Worm (Caenorhabditis elegans) whole organism, mixed stage, embryonic: ENCODE data around the gene nhr-251.

Experiments
- bed-3 ChIP-seq: fragments of 200-800 bp; sonication (Bioruptor generic); optimal IDR thresholded peaks from 3 replicates; lab custom pipeline; 2018; ENCODE audit warnings: mild to moderate bottlenecking, missing genetic modification characterization, moderate library complexity, missing compliant biosample characterization
- blmp-1 ChIP-seq: fragments of 150-350 bp; optimal IDR thresholded peaks from 2 replicates; lab custom pipeline; 2014; ENCODE audit warnings: missing biosample characterization, missing genetic modification characterization
- ceh-39 ChIP-seq: fragments of 150-350 bp; optimal IDR thresholded peaks from 2 replicates; lab custom pipeline; 2014; ENCODE audit warnings: missing biosample characterization, missing genetic modification characterization
- ceh-83 ChIP-seq: fragments of 200-800 bp; sonication (Bioruptor generic); optimal IDR thresholded peaks from 2 replicates; lab custom pipeline; 2018; ENCODE audit warnings: mild to moderate bottlenecking, missing genetic modification characterization, missing compliant biosample characterization
- cnd-1 ChIP-seq: fragments of 200-800 bp; sonication (Bioruptor generic); optimal IDR thresholded peaks from 2 replicates; lab custom pipeline; 2018; ENCODE audit warnings: mild to moderate bottlenecking, missing genetic modification characterization, missing compliant biosample characterization
- drap-1 ChIP-seq: fragments of 200-800 bp; sonication (Bioruptor generic); optimal IDR thresholded peaks from 3 replicates; lab custom pipeline; 2018; ENCODE audit warnings: mild to moderate bottlenecking, missing genetic modification characterization, missing compliant biosample characterization
- elt-1 ChIP-seq: sonication (generic microtip); optimal IDR thresholded peaks from 2 replicates; lab custom pipeline; 2017; ENCODE audit warnings: missing genetic modification characterization, mild to moderate bottlenecking, missing compliant biosample characterization, antibody characterized with exemption, moderate library complexity, borderline replicate concordance; ENCODE audit not compliant: insufficient read depth
- elt-3 ChIP-seq: fragments of 150-350 bp; optimal IDR thresholded peaks from 2 replicates; lab custom pipeline; 2014; ENCODE audit warnings: missing biosample characterization, missing genetic modification characterization
- flh-1 ChIP-seq: fragments of 200-800 bp; sonication (Bioruptor generic); optimal IDR thresholded peaks from 2 replicates; lab custom pipeline; 2018; ENCODE audit warnings: mild to moderate bottlenecking, missing genetic modification characterization, moderate library complexity, missing compliant biosample characterization
- ham-2 ChIP-seq: fragments of 200-800 bp; sonication (Bioruptor generic); optimal IDR thresholded peaks from 2 replicates; lab custom pipeline; 2018; ENCODE audit warnings: mild to moderate bottlenecking, missing genetic modification characterization, missing compliant biosample characterization
- hlh-1 ChIP-seq: fragments of 150-350 bp; optimal IDR thresholded peaks from 2 replicates; lab custom pipeline; 2014; ENCODE audit warnings: missing biosample characterization, missing genetic modification reagents, missing genetic modification characterization
- mab-5 ChIP-seq: fragments of 150-350 bp; optimal IDR thresholded peaks from 2 replicates; lab custom pipeline; 2014; ENCODE audit warnings: missing biosample characterization, missing genetic modification characterization
- mep-1 ChIP-seq: fragments of 150-350 bp; optimal IDR thresholded peaks from 2 replicates; lab custom pipeline; 2017; ENCODE audit warnings: missing biosample characterization, missing genetic modification reagents, missing genetic modification characterization, inconsistent platforms
- mls-2 ChIP-seq: sonication (generic microtip); optimal IDR thresholded peaks from 2 replicates; lab custom pipeline; 2016; ENCODE audit warnings: mild to moderate bottlenecking, missing genetic modification characterization, moderate library complexity, missing compliant biosample characterization
- nhr-237 ChIP-seq: fragments of 150-350 bp; optimal IDR thresholded peaks from 2 replicates; lab custom pipeline; 2014; ENCODE audit warnings: missing biosample characterization, missing genetic modification characterization
- nhr-28 ChIP-seq: fragments of 150-350 bp; optimal IDR thresholded peaks from 2 replicates; lab custom pipeline; 2014; ENCODE audit warnings: missing biosample characterization, missing genetic modification characterization
- nhr-76 ChIP-seq: sonication (generic microtip); optimal IDR thresholded peaks from 2 replicates; lab custom pipeline; 2017; ENCODE audit warnings: missing biosample characterization, missing genetic modification characterization
- pha-4 ChIP-seq: fragments of 150-350 bp; optimal IDR thresholded peaks from 2 replicates; lab custom pipeline; 2018; ENCODE audit warnings: missing biosample characterization, missing genetic modification reagents, missing genetic modification characterization
- sem-2 ChIP-seq: fragments of 200-800 bp; sonication (Bioruptor generic); optimal IDR thresholded peaks from 2 replicates; lab custom pipeline; 2018; ENCODE audit warnings: mild to moderate bottlenecking, missing genetic modification characterization, missing compliant biosample characterization
- sptf-1 ChIP-seq: sonication (generic microtip); optimal IDR thresholded peaks from 2 replicates; lab custom pipeline; 2017; ENCODE audit warnings: mild to moderate bottlenecking, missing genetic modification characterization, moderate library complexity, missing compliant biosample characterization
- tbx-8 ChIP-seq: fragments of 200-800 bp; sonication (Bioruptor generic); optimal IDR thresholded peaks from 2 replicates; lab custom pipeline; 2018; ENCODE audit warnings: mild to moderate bottlenecking, missing genetic modification characterization, moderate library complexity, missing compliant biosample characterization
- unc-120 ChIP-seq: sonication (generic microtip); optimal IDR thresholded peaks from 2 replicates; lab custom pipeline; 2017; ENCODE audit warnings: missing genetic modification characterization, missing compliant biosample characterization; ENCODE audit not compliant: poor library complexity, severe bottlenecking
- unc-39 ChIP-seq: fragments of 150-350 bp; optimal IDR thresholded peaks from 2 replicates; lab custom pipeline; 2014; ENCODE audit warnings: missing biosample characterization, missing genetic modification characterization
- unc-62 ChIP-seq: fragments of 150-350 bp; optimal IDR thresholded peaks from 2 replicates; lab custom pipeline; 2014; ENCODE audit warnings: missing biosample characterization, missing genetic modification reagents, missing genetic modification characterization
- zip-8 ChIP-seq: fragments of 150-350 bp; optimal IDR thresholded peaks from 2 replicates; lab custom pipeline; 2014; ENCODE audit warnings: missing biosample characterization, missing genetic modification characterization
- ztf-11 ChIP-seq: fragments of 150-350 bp; optimal IDR thresholded peaks from 2 replicates; lab custom pipeline; 2014; ENCODE audit warnings: missing biosample characterization, missing genetic modification characterization

Gene nhr-251

ce11 chrV:609671-610070 is 9.3 kb downstream of the nhr-251 start, which contains the start of gene srlf-36:
srlf-36 (minus strand) TSS chrV:609771.
- no peak for TF ChIP-seq zip-8 (tag; lab: Kevin White, UChicago)
- TF ChIP-seq hlh-1 (tag; lab: Kevin White, UChicago): no peak
- no peak for TF ChIP-seq pha-4
- TF ChIP-seq elt-1 (tag; lab: Kevin White, UChicago): no peak
- TF ChIP-seq ceh-39 (tag; lab: Kevin White, UChicago): no peak

DNA sequence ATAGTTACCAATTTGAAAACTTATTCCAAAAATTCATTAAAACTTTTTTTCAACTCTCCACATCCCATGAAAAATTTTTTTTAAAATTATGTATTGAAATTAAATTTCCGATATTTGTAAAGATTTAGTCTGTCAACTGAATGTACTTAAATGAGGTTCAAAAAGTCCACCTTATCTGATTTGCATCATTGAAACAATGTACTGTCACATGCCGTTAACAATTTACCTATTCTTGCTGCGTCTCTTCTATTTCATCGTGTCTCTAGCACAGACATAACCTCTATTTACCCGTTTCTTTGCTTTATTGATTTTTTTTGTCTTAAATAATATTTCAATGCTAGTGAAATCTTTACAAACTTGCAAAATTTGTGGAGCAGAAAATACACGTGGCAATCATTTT is 9.9 kb downstream of the nhr-251 start, which contains the start of gene nhr-90:
Gene nhr-90, plus strand, starts transcription at position 296 of the 400 bp plus-strand sequence.
- TF ChIP-seq ham-2 (GFP tag; lab: Kevin White, UChicago) (no peak), mab-5 (tag; lab: Kevin White, UChicago) (no peak), nhr-28 (tag; lab: Kevin White, UChicago) (no peak), nhr-237 (no peak), mep-1 (tag; lab: Kevin White, UChicago) (no peak), cnd-1 (no peak), flh-1 (GFP tag; lab: Kevin White, UChicago) (no peak), tbx-8 (no peak), unc-62 (GFP tag; lab: Kevin White, UChicago) (no peak), nhr-76 (no peak), ztf-11 (tag; lab: Kevin White, UChicago) (no peak), unc-39 (tag; lab: Kevin White, UChicago) (no peak), elt-3 (tag; lab: Kevin White, UChicago) (no peak), mls-2 (tag; lab: Kevin White, UChicago) (no peak), hlh-1 (tag; lab: Kevin White, UChicago) (no peak)

DNA sequence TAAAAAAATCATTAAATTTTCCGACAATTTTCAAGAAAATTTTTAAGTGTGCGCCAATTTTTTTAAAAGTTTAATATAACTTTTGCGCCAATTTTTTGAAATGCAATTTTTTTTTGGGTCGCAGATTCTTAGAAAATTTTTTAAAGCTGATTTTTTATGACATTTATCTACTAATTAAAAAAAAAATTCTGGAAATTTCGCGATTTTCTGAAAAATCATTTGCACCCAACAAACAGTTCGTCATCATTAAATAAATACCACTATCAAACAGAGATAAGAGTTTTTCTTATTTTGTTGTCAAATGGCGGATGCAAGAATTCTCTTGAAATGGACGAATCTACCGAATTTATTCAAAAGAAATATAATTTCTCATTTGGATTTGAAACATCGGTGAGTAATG is 14.9 kb downstream of the nhr-251 start, which contains the start of gene F48G7.13:
Gene F48G7.13, plus strand, starts transcription at position 301 of the 400 bp plus-strand sequence.
- TF ChIP-seq nhr-237 (no peak), mep-1 (tag; lab: Kevin White, UChicago) (no peak)

DNA sequence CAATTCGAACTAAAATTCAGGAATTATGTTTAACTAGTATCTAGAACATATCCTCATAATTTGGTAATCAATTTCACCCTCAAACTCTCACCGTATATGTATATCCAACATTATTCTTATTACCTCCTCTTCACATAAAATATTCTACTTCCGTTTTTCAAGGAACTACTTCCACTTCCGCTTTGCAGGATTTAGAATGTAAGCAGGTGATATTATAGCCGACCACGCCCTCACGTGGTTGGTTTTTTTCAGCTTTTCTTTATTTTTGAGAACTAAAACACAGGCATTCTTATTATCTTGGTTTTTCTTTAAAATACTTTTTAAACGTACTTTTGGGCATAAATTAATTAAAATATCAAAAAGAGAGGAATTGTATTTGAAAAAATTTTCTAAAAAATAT is 17.6 kb downstream of the nhr-251 start:
- no peak for TF ChIP-seq nhr-28 (tag; lab: Kevin White, UChicago)

- TF ChIP-seq flh-1 (GFP tag; lab: Kevin White, UChicago) (no peak), drap-1 (no peak), unc-62 (GFP tag; lab: Kevin White, UChicago) (peak; percentile 86), ham-2 (GFP tag; lab: Kevin White, UChicago) (no peak)
These were observed 18.7 kb downstream of the nhr-251 start, which contains the start of gene F48G7.4 for ce11 chrV:619054-619453. F48G7.4 (plus strand) TSS chrV:619453.

ce11 chrV:620987-621386 is 20.7 kb downstream of the nhr-251 start:
- no peak for TF ChIP-seq mls-2 (tag; lab: Kevin White, UChicago)

- TF ChIP-seq nhr-237 (no peak), unc-120 (no peak), sem-2 (GFP tag; lab: Kevin White, UChicago) (no peak), elt-1 (tag; lab: Kevin White, UChicago) (no peak), nhr-28 (tag; lab: Kevin White, UChicago) (no peak), flh-1 (GFP tag; lab: Kevin White, UChicago) (no peak), blmp-1 (tag; lab: Kevin White, UChicago) (no peak), ceh-83 (GFP tag; lab: Kevin White, UChicago) (no peak), hlh-1 (tag; lab: Kevin White, UChicago) (no peak), sptf-1 (tag; lab: Kevin White, UChicago) (no peak)
These were observed 22.6 kb downstream of the nhr-251 start, which contains the start of gene F48G7.5 for ce11 chrV:622902-623301. F48G7.5 (minus strand) TSS chrV:622935.

ce11 chrV:624922-625321 is 24.6 kb downstream of the nhr-251 start, which contains the start of gene srt-17:
srt-17 (minus strand) TSS chrV:625022.
- no peak for TF ChIP-seq unc-120
- no peak for TF ChIP-seq ceh-39 (tag; lab: Kevin White, UChicago)
- TF ChIP-seq unc-39 (tag; lab: Kevin White, UChicago): no peak
- no peak for TF ChIP-seq blmp-1 (tag; lab: Kevin White, UChicago)
- TF ChIP-seq bed-3 (GFP tag; lab: Kevin White, UChicago): no peak
- TF ChIP-seq ztf-11 (tag; lab: Kevin White, UChicago): no peak
- no peak for TF ChIP-seq mep-1 (tag; lab: Kevin White, UChicago)
- TF ChIP-seq nhr-237: no peak
